Worm (Caenorhabditis elegans): ENCODE results near the gene clec-52.

- TF ChIP-seq madf-6 (GFP tag; IDR thresholded peaks at IDR 0.05) (no peak), nhr-80 (tag; optimal IDR thresholded peaks at IDR 0.05) (no peak), ceh-91 (GFP tag; IDR thresholded peaks at IDR 0.05) (no peak)
Observed at ce11 chrIV:8198851-8199250, 30.3 kb upstream of the clec-52 start, which contains the start of gene wsp-1.
